Worm (Caenorhabditis elegans) whole organism, young adult: Measurements from ENCODE around the gene T14B1.1.

Source experiments
- B0035.1 ChIP-seq: sonication (generic microtip); optimal IDR thresholded peaks from 2 replicates; lab custom pipeline; 2016; ENCODE audit warnings: missing genetic modification characterization, mild to moderate bottlenecking, missing compliant biosample characterization, missing genotype, missing genetic modification reagents
- C17E4.6 ChIP-seq: fragments of 200-800 bp; sonication (Bioruptor generic); IDR thresholded peaks from 2 replicates; pipeline ENCODE4 v1.3.6; 2022; ENCODE audit warnings: missing genetic modification reagents, missing genetic modification characterization, missing compliant biosample characterization
- D2030.7 ChIP-seq: fragments of 200-800 bp; sonication (Bioruptor generic); IDR thresholded peaks from 2 replicates; pipeline ENCODE4 v1.3.6; 2022; ENCODE audit warnings: missing genetic modification reagents, missing genetic modification characterization, missing compliant biosample characterization
- F33H1.4 ChIP-seq: fragments of 200-800 bp; sonication (Bioruptor generic); IDR thresholded peaks from 2 replicates; pipeline ENCODE4 v1.3.6; 2022; ENCODE audit warnings: missing genetic modification reagents, missing genetic modification characterization, missing compliant biosample characterization
- F37B4.10 ChIP-seq: fragments of 200-800 bp; sonication (Bioruptor generic); IDR thresholded peaks from 2 replicates; pipeline ENCODE4 v1.3.6; 2022; ENCODE audit warnings: missing genetic modification characterization, missing compliant biosample characterization
- F57A8.1 ChIP-seq: fragments of 200-800 bp; sonication (Bioruptor generic); optimal IDR thresholded peaks from 2 replicates; lab custom pipeline; 2018; ENCODE audit warnings: mild to moderate bottlenecking, missing genetic modification characterization, moderate library complexity, missing compliant biosample characterization
- K12H6.12 ChIP-seq: fragments of 200-800 bp; sonication (Bioruptor generic); optimal IDR thresholded peaks from 2 replicates; lab custom pipeline; 2018; ENCODE audit warnings: mild to moderate bottlenecking, missing genetic modification characterization, missing compliant biosample characterization
- T26A5.8 ChIP-seq: sonication (generic microtip); optimal IDR thresholded peaks from 2 replicates; lab custom pipeline; 2016; ENCODE audit warnings: missing genetic modification characterization, missing compliant biosample characterization
- Y53F4B.3 ChIP-seq: fragments of 200-800 bp; sonication (Bioruptor generic); IDR thresholded peaks from 2 replicates; pipeline ENCODE4 v1.3.6; 2022; ENCODE audit warnings: missing genetic modification reagents, missing genetic modification characterization, missing compliant biosample characterization
- aptf-3 ChIP-seq: fragments of 200-800 bp; sonication (Bioruptor generic); IDR thresholded peaks from 2 replicates; pipeline ENCODE4 v1.3.6; 2022; ENCODE audit warnings: missing genetic modification characterization, missing compliant biosample characterization
- atf-7 ChIP-seq: sonication (generic microtip); optimal IDR thresholded peaks from 2 replicates; lab custom pipeline; 2017; ENCODE audit warnings: mild to moderate bottlenecking, missing genetic modification characterization, missing compliant biosample characterization
- athp-1 ChIP-seq: sonication (generic microtip); optimal IDR thresholded peaks from 2 replicates; lab custom pipeline; 2017; ENCODE audit warnings: mild to moderate bottlenecking, missing genetic modification characterization, missing compliant biosample characterization
- attf-5 ChIP-seq: fragments of 200-800 bp; sonication (Bioruptor generic); optimal IDR thresholded peaks from 2 replicates; lab custom pipeline; 2018; ENCODE audit warnings: mild to moderate bottlenecking, missing genetic modification characterization, missing compliant biosample characterization
- bed-2 ChIP-seq: fragments of 200-800 bp; sonication (Bioruptor generic); IDR thresholded peaks from 2 replicates; pipeline ENCODE4 v1.3.6; 2022; ENCODE audit warnings: missing genetic modification reagents, missing genetic modification characterization, missing compliant biosample characterization
- cebp-1 ChIP-seq, 2 experiments: fragments of 200-800 bp in 1 of 2; sonication (Bioruptor generic) in 1 of 2; sonication (generic microtip) in 1 of 2; IDR thresholded peaks in 1 of 2; optimal IDR thresholded peaks in 1 of 2; 2 replicates each; pipeline versions ENCODE4 v1.3.6 to Lab custom; 2017 to 2022; ENCODE audit warnings: missing compliant biosample characterization in 2 of 2, missing genetic modification characterization in 2 of 2, mild to moderate bottlenecking in 1 of 2, missing genetic modification reagents in 1 of 2, moderate library complexity in 1 of 2
- ceh-100 ChIP-seq: fragments of 200-800 bp; sonication (Bioruptor generic); IDR thresholded peaks from 2 replicates; pipeline ENCODE4 v1.3.6; 2022; ENCODE audit warnings: missing genetic modification reagents, missing genetic modification characterization, missing compliant biosample characterization
- ceh-79 ChIP-seq: sonication (generic microtip); optimal IDR thresholded peaks from 2 replicates; lab custom pipeline; 2017; ENCODE audit warnings: mild to moderate bottlenecking, missing genetic modification characterization, missing compliant biosample characterization
- die-1 ChIP-seq: sonication (generic microtip); optimal IDR thresholded peaks from 2 replicates; lab custom pipeline; 2016; ENCODE audit warnings: missing genotype, mild to moderate bottlenecking, missing genetic modification characterization, missing compliant biosample characterization
- ets-4 ChIP-seq: fragments of 200-800 bp; sonication (Bioruptor generic); optimal IDR thresholded peaks from 2 replicates; lab custom pipeline; 2018; ENCODE audit warnings: mild to moderate bottlenecking, missing genetic modification characterization, missing compliant biosample characterization
- hlh-12 ChIP-seq: sonication (generic microtip); optimal IDR thresholded peaks from 2 replicates; lab custom pipeline; 2016; ENCODE audit warnings: missing genetic modification characterization, missing compliant biosample characterization
- hlh-26 ChIP-seq: fragments of 200-800 bp; sonication (Bioruptor generic); conservative IDR thresholded peaks from 2 replicates; pipeline ENCODE4 v1.3.6; 2022; ENCODE audit warnings: missing genetic modification reagents, missing genetic modification characterization, missing compliant biosample characterization
- hrde-1 ChIP-seq: sonication (generic microtip); optimal IDR thresholded peaks from 2 replicates; lab custom pipeline; 2016; ENCODE audit warnings: missing genetic modification characterization, mild to moderate bottlenecking, missing compliant biosample characterization, moderate library complexity, missing genotype, missing genetic modification reagents, borderline replicate concordance
- hsf-1 ChIP-seq: fragments of 200-800 bp; sonication (Bioruptor generic); IDR thresholded peaks from 2 replicates; pipeline ENCODE4 v1.3.6; 2022; ENCODE audit warnings: missing genetic modification reagents, missing genetic modification characterization, missing compliant biosample characterization
- lag-1 ChIP-seq: fragments of 200-800 bp; sonication (Bioruptor generic); IDR thresholded peaks from 2 replicates; pipeline ENCODE4 v1.3.6; 2022; ENCODE audit warnings: missing genetic modification reagents, missing genetic modification characterization, missing compliant biosample characterization
- lin-35 ChIP-seq, 3 experiments: fragments of 150-350 bp in 2 of 3; sonication (generic microtip) in 1 of 3; optimal IDR thresholded peaks; 2 replicates each; lab custom pipeline; 2014 to 2018; ENCODE audit warnings: missing biosample characterization in 3 of 3, missing genetic modification characterization in 3 of 3, missing genetic modification reagents in 3 of 3
- lin-40 ChIP-seq: sonication (generic microtip); optimal IDR thresholded peaks from 2 replicates; lab custom pipeline; 2016; ENCODE audit warnings: missing genetic modification characterization, mild to moderate bottlenecking, missing compliant biosample characterization, missing genotype, missing genetic modification reagents
- lin-54 ChIP-seq: fragments of 200-800 bp; sonication (Bioruptor generic); optimal IDR thresholded peaks from 2 replicates; lab custom pipeline; 2018; ENCODE audit warnings: mild to moderate bottlenecking, missing genetic modification characterization, missing compliant biosample characterization
- lir-1 ChIP-seq: fragments of 200-800 bp; sonication (Bioruptor generic); conservative IDR thresholded peaks from 2 replicates; pipeline ENCODE4 v1.3.6; 2022; ENCODE audit warnings: missing genetic modification reagents, missing genetic modification characterization, missing compliant biosample characterization
- lsl-1 ChIP-seq: fragments of 200-800 bp; sonication (Bioruptor generic); optimal IDR thresholded peaks from 2 replicates; lab custom pipeline; 2018; ENCODE audit warnings: mild to moderate bottlenecking, missing genetic modification characterization, moderate library complexity, missing compliant biosample characterization
- madf-10 ChIP-seq: sonication (generic microtip); optimal IDR thresholded peaks from 2 replicates; lab custom pipeline; 2016; ENCODE audit warnings: mild to moderate bottlenecking, missing genetic modification characterization, missing compliant biosample characterization
- madf-3 ChIP-seq: fragments of 200-800 bp; sonication (Bioruptor generic); IDR thresholded peaks from 2 replicates; pipeline ENCODE4 v1.3.6; 2022; ENCODE audit warnings: missing genetic modification reagents, missing genetic modification characterization, missing compliant biosample characterization
- mes-4 ChIP-seq: sonication (generic microtip); optimal IDR thresholded peaks from 2 replicates; lab custom pipeline; 2016; ENCODE audit warnings: missing genotype, missing genetic modification characterization, missing compliant biosample characterization
- nfya-1 ChIP-seq: sonication (generic microtip); optimal IDR thresholded peaks from 2 replicates; lab custom pipeline; 2017; ENCODE audit warnings: antibody characterized with exemption, missing compliant biosample characterization, missing genetic modification characterization, borderline replicate concordance; ENCODE audit not compliant: insufficient read depth
- nhr-120 ChIP-seq: fragments of 200-800 bp; sonication (Bioruptor generic); IDR thresholded peaks from 2 replicates; pipeline ENCODE4 v1.3.6; 2022; ENCODE audit warnings: missing genetic modification characterization, missing compliant biosample characterization
- nhr-27 ChIP-seq: fragments of 200-800 bp; sonication (Bioruptor generic); optimal IDR thresholded peaks from 2 replicates; lab custom pipeline; 2018; ENCODE audit warnings: mild to moderate bottlenecking, missing genetic modification characterization, moderate library complexity, missing compliant biosample characterization
- nhr-80 ChIP-seq: sonication (generic microtip); optimal IDR thresholded peaks from 2 replicates; lab custom pipeline; 2016; ENCODE audit warnings: missing genetic modification characterization, missing compliant biosample characterization
- nhr-90 ChIP-seq: sonication (generic microtip); optimal IDR thresholded peaks from 2 replicates; lab custom pipeline; 2016; ENCODE audit warnings: missing genotype, mild to moderate bottlenecking, missing genetic modification characterization, missing compliant biosample characterization
- rcor-1 ChIP-seq: fragments of 200-800 bp; sonication (Bioruptor generic); IDR thresholded peaks from 2 replicates; pipeline ENCODE4 v1.3.6; 2022; ENCODE audit warnings: missing genetic modification reagents, missing genetic modification characterization, missing compliant biosample characterization
- rec-8 ChIP-seq, 2 experiments: sonication (generic microtip); optimal IDR thresholded peaks; 2 replicates each; lab custom pipeline; 2016; ENCODE audit warnings: mild to moderate bottlenecking in 2 of 2, missing genetic modification characterization in 2 of 2, missing genetic modification reagents in 2 of 2, missing genotype in 2 of 2, missing biosample characterization in 1 of 2, missing compliant biosample characterization in 1 of 2, moderate library complexity in 1 of 2
- sea-2 ChIP-seq: fragments of 200-800 bp; sonication (Bioruptor generic); IDR thresholded peaks from 2 replicates; pipeline ENCODE4 v1.3.6; 2022; ENCODE audit warnings: missing genetic modification characterization, missing compliant biosample characterization
- snpc-4 ChIP-seq, 5 experiments: fragments of 150-350 bp in 1 of 5; sonication (generic microtip) in 4 of 5; optimal IDR thresholded peaks; 2 replicates each; lab custom pipeline; 2014 to 2018; ENCODE audit warnings: missing genetic modification characterization in 5 of 5, missing biosample characterization in 3 of 5, antibody characterized with exemption in 2 of 5, mild to moderate bottlenecking in 2 of 5, missing compliant biosample characterization in 2 of 5, missing genotype in 2 of 5, moderate library complexity in 2 of 5, missing genetic modification reagents in 1 of 5
- xnd-1 ChIP-seq: sonication (generic microtip); optimal IDR thresholded peaks from 2 replicates; lab custom pipeline; 2016; ENCODE audit warnings: missing genotype, missing genetic modification reagents, missing genetic modification characterization, missing compliant biosample characterization
- ztf-18 ChIP-seq: sonication (generic microtip); optimal IDR thresholded peaks from 2 replicates; lab custom pipeline; 2016; ENCODE audit warnings: missing genotype, mild to moderate bottlenecking, missing genetic modification characterization, missing compliant biosample characterization
- ztf-25 ChIP-seq: fragments of 200-800 bp; sonication (Bioruptor generic); IDR thresholded peaks from 2 replicates; pipeline ENCODE4 v1.3.6; 2022; ENCODE audit warnings: missing genetic modification reagents, missing genetic modification characterization, missing compliant biosample characterization

Gene T14B1.1

ce11 chrX:9638825-9639474, 29.6 kb downstream of the T14B1.1 start:
- TF ChIP-seq ztf-18 (tag; lab: Kevin White, UChicago) (no peak), madf-3 (GFP tag; lab: Robert Waterston, UW) (no peak), ets-4 (GFP tag; lab: Kevin White, UChicago) (no peak), hlh-26 (GFP tag; lab: Robert Waterston, UW) (no peak), lsl-1 (GFP tag; lab: Kevin White, UChicago) (no peak), lag-1 (GFP tag; lab: Robert Waterston, UW) (no peak), lin-35 (GFP tag; optimal IDR thresholded peaks at IDR 0.05; lab: Kevin White, UChicago) (no peak), D2030.7 (GFP tag; lab: Robert Waterston, UW) (no peak), atf-7 (tag; lab: Kevin White, UChicago) (peak; percentile 46), rec-8 (tag; optimal IDR thresholded peaks at IDR 0.05; lab: Kevin White, UChicago) (no peak), hrde-1 (no peak), nfya-1 (tag; lab: Kevin White, UChicago) (no peak), F37B4.10 (0 out of 2 replicates have a peak, but pooled peaks have one; percentile 35), nhr-80 (peak; percentile 47), F57A8.1 (GFP tag; lab: Kevin White, UChicago) (no peak), T26A5.8 (no peak), cebp-1 (GFP tag; IDR thresholded peaks at IDR 0.05; lab: Robert Waterston, UW) (no peak), cebp-1 (tag; optimal IDR thresholded peaks at IDR 0.05; lab: Kevin White, UChicago) (peak; percentile 20)
- TF ChIP-seq, all 124 proteins: peak for 4

- TF ChIP-seq lin-54 (GFP tag; lab: Kevin White, UChicago) (peak; percentile 45), ceh-79 (tag; lab: Kevin White, UChicago) (peak; percentile 65), aptf-3 (GFP tag; lab: Robert Waterston, UW) (peak; percentile 93), lir-1 (GFP tag; lab: Robert Waterston, UW) (0 out of 2 replicates have a peak, but pooled peaks have one; percentile 21), sea-2 (GFP tag; lab: Robert Waterston, UW) (no peak), T26A5.8 (peak; percentile 78), nhr-27 (peak; percentile 81), F33H1.4 (GFP tag; lab: Robert Waterston, UW) (no peak), madf-10 (tag; lab: Kevin White, UChicago) (peak; percentile 55), nhr-90 (tag; lab: Kevin White, UChicago) (peak; percentile 81), hrde-1 (peak; percentile 68), Y53F4B.3 (no peak), ztf-18 (tag; lab: Kevin White, UChicago) (peak; percentile 66), xnd-1 (tag; lab: Kevin White, UChicago) (no peak), nhr-80 (no peak), K12H6.12 (tag; lab: Kevin White, UChicago) (peak; percentile 35), athp-1 (tag; lab: Kevin White, UChicago) (peak; percentile 65), C17E4.6 (GFP tag; lab: Robert Waterston, UW) (peak; percentile 75; the same call in 1 of the 2 replicates), die-1 (tag; lab: Kevin White, UChicago) (peak; percentile 90), rcor-1 (GFP tag; lab: Robert Waterston, UW) (peak; percentile 73), B0035.1 (tag; lab: Kevin White, UChicago) (peak; percentile 47), lin-40 (tag; lab: Kevin White, UChicago) (peak; percentile 50), snpc-4 (GFP tag; optimal IDR thresholded peaks at IDR 0.05; lab: Kevin White, UChicago) (peak; percentile 77), snpc-4 (tag; optimal IDR thresholded peaks at IDR 0.05; lab: Kevin White, UChicago) (peak in 2 of 4 experiments; percentile 41 to 74), ceh-100 (peak; percentile 61), attf-5 (GFP tag; lab: Kevin White, UChicago) (peak; percentile 22), hsf-1 (GFP tag; lab: Robert Waterston, UW) (no peak; the same call in 1 of the 2 replicates), lin-35 (GFP tag; optimal IDR thresholded peaks at IDR 0.05; lab: Kevin White, UChicago) (peak in 1 of 3 experiments; percentile 68), hlh-12 (tag; lab: Kevin White, UChicago) (peak; percentile 72), ztf-25 (GFP tag; lab: Robert Waterston, UW) (peak; percentile 83; the same call in 1 of the 2 replicates), mes-4 (tag; lab: Kevin White, UChicago) (peak; percentile 49), nhr-120 (0 out of 2 replicates have a peak, but pooled peaks have one; percentile 25), bed-2 (GFP tag; lab: Robert Waterston, UW) (no peak)
These were observed 30.8 kb downstream of the T14B1.1 start for ce11 chrX:9637700-9638099.
